Worm (Caenorhabditis elegans) whole organism, L4 larva: ENCODE results near the gene C50H2.7.

ENCODE experiments used
- R02D3.7 ChIP-seq: fragments of 150-350 bp; sonication (generic microtip); optimal IDR thresholded peaks from 3 replicates; lab custom pipeline; 2014; ENCODE audit warnings: missing biosample characterization, missing genetic modification characterization
- Y75B8A.6 ChIP-seq: fragments of 200-800 bp; sonication (Bioruptor generic); IDR thresholded peaks from 2 replicates; pipeline ENCODE4 v1.3.6; 2022; ENCODE audit warnings: missing genetic modification reagents, missing genetic modification characterization, missing compliant biosample characterization
- daf-12 ChIP-seq: fragments of 150-350 bp; optimal IDR thresholded peaks from 2 replicates; lab custom pipeline; 2014; ENCODE audit warnings: missing biosample characterization, missing genetic modification reagents, missing genetic modification characterization
- egl-43 ChIP-seq: fragments of 200-800 bp; sonication (Bioruptor generic); IDR thresholded peaks from 2 replicates; pipeline ENCODE4 v1.3.6; 2022; ENCODE audit warnings: missing genetic modification reagents, missing genetic modification characterization, missing compliant biosample characterization
- fos-1 ChIP-seq: fragments of 150-350 bp; optimal IDR thresholded peaks from 2 replicates; lab custom pipeline; 2014; ENCODE audit warnings: missing biosample characterization, missing genetic modification characterization
- hlh-11 ChIP-seq: fragments of 200-800 bp; sonication (Bioruptor generic); optimal IDR thresholded peaks from 2 replicates; lab custom pipeline; 2018; ENCODE audit warnings: mild to moderate bottlenecking, missing genetic modification characterization, missing compliant biosample characterization
- nhr-6 ChIP-seq: fragments of 150-350 bp; optimal IDR thresholded peaks from 2 replicates; lab custom pipeline; 2014; ENCODE audit warnings: missing biosample characterization, missing genetic modification characterization
- nhr-77 ChIP-seq: fragments of 150-350 bp; optimal IDR thresholded peaks from 2 replicates; lab custom pipeline; 2014; ENCODE audit warnings: missing biosample characterization, missing genetic modification characterization
- snpc-4 ChIP-seq: fragments of 150-350 bp; optimal IDR thresholded peaks from 2 replicates; lab custom pipeline; 2014; ENCODE audit warnings: missing biosample characterization, missing genetic modification characterization
- unc-62 ChIP-seq, 3 experiments: fragments of 150-350 bp in 1 of 3; sonication (generic microtip); optimal IDR thresholded peaks in 2 of 3; peaks in 1 of 3; 1 replicate in 1 of 3; 2 replicates in 2 of 3; lab custom pipeline; 2014 to 2017; ENCODE audit warnings: missing biosample characterization in 3 of 3, missing genetic modification characterization in 3 of 3, missing genetic modification reagents in 3 of 3, missing genotype in 1 of 3

- TF ChIP-seq R02D3.7 (no peak), hlh-11 (tag; lab: Kevin White, UChicago) (no peak), unc-62 (GFP tag; optimal IDR thresholded peaks at IDR 0.05 in 1 of 2; lab: Kevin White, UChicago) (no peak), unc-62 (tag; optimal IDR thresholded peaks at IDR 0.05; lab: Kevin White, UChicago) (no peak), Y75B8A.6 (GFP tag; lab: Robert Waterston, UW) (no peak), nhr-77 (tag; lab: Kevin White, UChicago) (no peak), egl-43 (GFP tag; lab: Robert Waterston, UW) (no peak), nhr-6 (tag; lab: Kevin White, UChicago) (no peak), snpc-4 (tag; lab: Kevin White, UChicago) (no peak), fos-1 (tag; lab: Kevin White, UChicago) (no peak), daf-12 (tag; lab: Kevin White, UChicago) (no peak)
These were observed 7.6 kb upstream of the C50H2.7 start, which contains the start of gene mec-9 for ce11 chrV:9915021-9915420.
